Worm (Caenorhabditis elegans) whole organism, L2 larva: ENCODE results near the gene clp-2.

Experiments
- blmp-1 ChIP-seq: sonication (generic microtip); optimal IDR thresholded peaks from 2 replicates; lab custom pipeline; 2017; ENCODE audit warnings: missing genetic modification characterization, mild to moderate bottlenecking, missing compliant biosample characterization, antibody characterized with exemption, moderate library complexity; ENCODE audit not compliant: insufficient read depth
- dmd-4 ChIP-seq: sonication (generic microtip); optimal IDR thresholded peaks from 2 replicates; lab custom pipeline; 2017; ENCODE audit warnings: missing biosample characterization, missing genetic modification characterization
- elt-1 ChIP-seq: fragments of 150-350 bp; optimal IDR thresholded peaks from 2 replicates; lab custom pipeline; 2014; ENCODE audit warnings: missing biosample characterization, missing genetic modification characterization
- lin-39 ChIP-seq: fragments of 150-350 bp; optimal IDR thresholded peaks from 2 replicates; lab custom pipeline; 2014; ENCODE audit warnings: missing biosample characterization, missing genetic modification reagents, missing genetic modification characterization
- sem-4 ChIP-seq: fragments of 150-350 bp; optimal IDR thresholded peaks from 2 replicates; lab custom pipeline; 2014; ENCODE audit warnings: missing biosample characterization, missing genetic modification reagents, missing genetic modification characterization
- sma-9 ChIP-seq, 2 experiments: fragments of 150-350 bp in 1 of 2; sonication (generic microtip) in 1 of 2; optimal IDR thresholded peaks; 2 replicates each; lab custom pipeline; 2014 to 2016; ENCODE audit warnings: missing genetic modification characterization in 2 of 2, mild to moderate bottlenecking in 1 of 2, missing biosample characterization in 1 of 2, missing compliant biosample characterization in 1 of 2, missing genetic modification reagents in 1 of 2, moderate library complexity in 1 of 2
- unc-62 ChIP-seq: fragments of 150-350 bp; optimal IDR thresholded peaks from 2 replicates; lab custom pipeline; 2014; ENCODE audit warnings: missing biosample characterization, missing genetic modification reagents, missing genetic modification characterization
- ztf-11 ChIP-seq: sonication (generic microtip); optimal IDR thresholded peaks from 2 replicates; lab custom pipeline; 2017; ENCODE audit warnings: missing biosample characterization, missing genetic modification characterization

ce11 chrIII:4693281-4693680, 10.5 kb downstream of the clp-2 start, which contains the start of gene nifk-1:
- TF ChIP-seq dmd-4 (tag; lab: Kevin White, UChicago) (no peak), sem-4 (tag; lab: Kevin White, UChicago) (peak; percentile 10), sma-9 (GFP tag; optimal IDR thresholded peaks at IDR 0.05; lab: Kevin White, UChicago) (peak; percentile 52), sma-9 (tag; optimal IDR thresholded peaks at IDR 0.05; lab: Kevin White, UChicago) (no peak), unc-62 (GFP tag; lab: Kevin White, UChicago) (no peak), lin-39 (no peak), ztf-11 (tag; lab: Kevin White, UChicago) (no peak), elt-1 (tag; lab: Kevin White, UChicago) (no peak), blmp-1 (tag; lab: Kevin White, UChicago) (peak; percentile 37)
